Worm (Caenorhabditis elegans) whole organism, L4 larva: ENCODE data around the gene Y22D7AR.14.

Source experiments
- ceh-28 ChIP-seq: fragments of 150-350 bp; optimal IDR thresholded peaks from 2 replicates; lab custom pipeline; 2014; ENCODE audit warnings: missing biosample characterization, missing genetic modification reagents, missing genetic modification characterization
- dpl-1 ChIP-seq: fragments of 150-350 bp; optimal IDR thresholded peaks from 2 replicates; lab custom pipeline; 2014; ENCODE audit warnings: missing biosample characterization, missing genetic modification reagents, missing genetic modification characterization
- jun-1 ChIP-seq: fragments of 150-350 bp; optimal IDR thresholded peaks from 2 replicates; lab custom pipeline; 2014; ENCODE audit warnings: missing biosample characterization, missing genetic modification reagents, missing genetic modification characterization
- lin-29 ChIP-seq: fragments of 200-800 bp; sonication (Bioruptor generic); IDR thresholded peaks from 2 replicates; pipeline ENCODE4 v1.3.6; 2022; ENCODE audit warnings: missing genetic modification reagents, missing genetic modification characterization, missing compliant biosample characterization
- nhr-6 ChIP-seq: fragments of 150-350 bp; optimal IDR thresholded peaks from 2 replicates; lab custom pipeline; 2014; ENCODE audit warnings: missing biosample characterization, missing genetic modification characterization
- nhr-77 ChIP-seq: fragments of 150-350 bp; optimal IDR thresholded peaks from 2 replicates; lab custom pipeline; 2014; ENCODE audit warnings: missing biosample characterization, missing genetic modification characterization
- unc-62 ChIP-seq, 3 experiments: fragments of 150-350 bp in 1 of 3; sonication (generic microtip); optimal IDR thresholded peaks in 2 of 3; peaks in 1 of 3; 1 replicate in 1 of 3; 2 replicates in 2 of 3; lab custom pipeline; 2014 to 2017; ENCODE audit warnings: missing biosample characterization in 3 of 3, missing genetic modification characterization in 3 of 3, missing genetic modification reagents in 3 of 3, missing genotype in 1 of 3
- ztf-11 ChIP-seq: fragments of 150-350 bp; optimal IDR thresholded peaks from 2 replicates; lab custom pipeline; 2014; ENCODE audit warnings: missing biosample characterization, missing genetic modification characterization

- no peak for TF ChIP-seq lin-29 (GFP tag; lab: Robert Waterston, UW)
- no peak for TF ChIP-seq jun-1 (tag; lab: Kevin White, UChicago)
- no peak for TF ChIP-seq ztf-11
- TF ChIP-seq unc-62 (GFP tag; optimal IDR thresholded peaks at IDR 0.05 in 1 of 2; lab: Kevin White, UChicago), result peak in 1 of 2 experiments; percentile 62
- TF ChIP-seq unc-62 (tag; optimal IDR thresholded peaks at IDR 0.05; lab: Kevin White, UChicago), result no peak
- TF ChIP-seq ceh-28 (tag; lab: Kevin White, UChicago), result no peak
- no peak for TF ChIP-seq nhr-77 (tag; lab: Kevin White, UChicago)
- no peak for TF ChIP-seq nhr-6 (tag; lab: Kevin White, UChicago)
- no peak for TF ChIP-seq dpl-1 (GFP tag; lab: Kevin White, UChicago)
Observed at ce11 chrIII:1680393-1680792, 9.4 kb downstream of the Y22D7AR.14 start.
